Fruit fly (Drosophila melanogaster) whole organism, embryonic: Measurements from ENCODE around the gene barr.
A peak's percentile ranks its signal among the peaks of the same experiment; 100 is the strongest.

Experiments
- Atf6 ChIP-seq: fragments of 200-800 bp; sonication (Bioruptor generic); IDR thresholded peaks from 2 replicates; pipeline ENCODE4 v1.3.6; 2022; ENCODE audit warnings: missing biosample characterization, missing genetic modification characterization
- BtbVII ChIP-seq: fragments of 200-800 bp; sonication (Bioruptor generic); optimal IDR thresholded peaks from 3 replicates; lab custom pipeline; 2017; ENCODE audit warnings: missing biosample characterization, mild to moderate bottlenecking, missing genetic modification characterization
- CG10267 ChIP-seq: fragments of 200-800 bp; sonication (Bioruptor generic); optimal IDR thresholded peaks from 2 replicates; lab custom pipeline; 2018; ENCODE audit warnings: missing biosample characterization, mild to moderate bottlenecking, missing genetic modification characterization, moderate library complexity
- CG10959 ChIP-seq: fragments of 200-800 bp; sonication (Bioruptor generic); IDR thresholded peaks from 2 replicates; pipeline ENCODE4 v1.3.6; 2022; ENCODE audit warnings: missing biosample characterization, missing genetic modification characterization
- CG12659 ChIP-seq: fragments of 200-800 bp; sonication (Bioruptor generic); optimal IDR thresholded peaks from 3 replicates; lab custom pipeline; 2017; ENCODE audit warnings: mild to moderate bottlenecking, missing biosample characterization, missing genetic modification reagents, missing genetic modification characterization
- CG13287 ChIP-seq: fragments of 200-800 bp; sonication (Bioruptor generic); IDR thresholded peaks from 2 replicates; pipeline ENCODE4 v1.3.6; 2022; ENCODE audit warnings: missing biosample characterization, missing genetic modification characterization; ENCODE audit not compliant: partially characterized antibody
- CG13894 ChIP-seq: fragments of 200-800 bp; sonication (Bioruptor generic); optimal IDR thresholded peaks from 3 replicates; lab custom pipeline; 2018; ENCODE audit warnings: missing biosample characterization, mild to moderate bottlenecking, missing genetic modification characterization, moderate library complexity
- CG14014 ChIP-seq: fragments of 200-800 bp; sonication (Bioruptor generic); IDR thresholded peaks from 2 replicates; pipeline ENCODE4 v1.3.6; 2022; ENCODE audit warnings: missing biosample characterization, missing genetic modification characterization
- CG16813 ChIP-seq: fragments of 200-800 bp; sonication (Bioruptor generic); IDR thresholded peaks from 3 replicates; pipeline ENCODE4 v1.3.6; 2022; ENCODE audit warnings: missing biosample characterization, missing genetic modification characterization; ENCODE audit not compliant: partially characterized antibody
- CG17829 ChIP-seq: fragments of 200-800 bp; optimal IDR thresholded peaks from 2 replicates; lab custom pipeline; 2019; ENCODE audit warnings: missing biosample characterization, mild to moderate bottlenecking, missing genetic modification characterization, moderate library complexity
- CG18619 ChIP-seq: fragments of 200-800 bp; sonication (Bioruptor generic); optimal IDR thresholded peaks from 3 replicates; lab custom pipeline; 2017; ENCODE audit warnings: missing biosample characterization, mild to moderate bottlenecking, missing genetic modification characterization
- CG34224 ChIP-seq: fragments of 200-800 bp; sonication (Bioruptor generic); IDR thresholded peaks from 3 replicates; pipeline ENCODE4 v1.3.6; 2022; ENCODE audit warnings: missing biosample characterization, missing genetic modification characterization; ENCODE audit not compliant: partially characterized antibody
- CG4404 ChIP-seq: fragments of 200-800 bp; sonication (Bioruptor generic); IDR thresholded peaks from 2 replicates; pipeline ENCODE4 v1.3.6; 2022; ENCODE audit warnings: missing biosample characterization, missing genetic modification characterization
- CG6654 ChIP-seq: fragments of 200-800 bp; sonication (Bioruptor generic); optimal IDR thresholded peaks from 2 replicates; lab custom pipeline; 2017; ENCODE audit warnings: missing biosample characterization, mild to moderate bottlenecking, missing genetic modification characterization
- CG6683 ChIP-seq: fragments of 200-800 bp; sonication (Bioruptor generic); optimal IDR thresholded peaks from 2 replicates; lab custom pipeline; 2017; ENCODE audit warnings: missing biosample characterization, mild to moderate bottlenecking, missing genetic modification characterization, missing genetic modification reagents
- CG6765 ChIP-seq: fragments of 200-800 bp; sonication (Bioruptor generic); optimal IDR thresholded peaks from 3 replicates; lab custom pipeline; 2017; ENCODE audit warnings: missing biosample characterization, mild to moderate bottlenecking, missing genetic modification characterization
- CG6854 ChIP-seq: fragments of 200-800 bp; sonication (Bioruptor generic); optimal IDR thresholded peaks from 3 replicates; lab custom pipeline; 2017; ENCODE audit warnings: missing biosample characterization, mild to moderate bottlenecking, missing genetic modification characterization
- CG9609 ChIP-seq: fragments of 200-800 bp; sonication (Bioruptor generic); optimal IDR thresholded peaks from 3 replicates; lab custom pipeline; 2016; ENCODE audit warnings: missing biosample characterization, missing genetic modification characterization
- Camta ChIP-seq: fragments of 200-800 bp; sonication (Bioruptor generic); optimal IDR thresholded peaks from 2 replicates; lab custom pipeline; 2016; ENCODE audit warnings: missing biosample characterization, missing genetic modification characterization
- Dek ChIP-seq: fragments of 200-800 bp; sonication (Bioruptor generic); optimal IDR thresholded peaks from 3 replicates; lab custom pipeline; 2019; ENCODE audit warnings: missing biosample characterization, mild to moderate bottlenecking, missing genetic modification characterization, moderate library complexity
- Dip3 ChIP-seq: fragments of 200-800 bp; sonication (Bioruptor generic); optimal IDR thresholded peaks from 3 replicates; lab custom pipeline; 2016; ENCODE audit warnings: missing biosample characterization, missing genetic modification characterization
- Elba2 ChIP-seq: fragments of 200-800 bp; sonication (Bioruptor generic); optimal IDR thresholded peaks from 3 replicates; lab custom pipeline; 2016; ENCODE audit warnings: missing biosample characterization, missing genetic modification characterization
- HLH3B ChIP-seq: fragments of 200-800 bp; sonication (Bioruptor generic); IDR thresholded peaks from 2 replicates; pipeline ENCODE4 v1.3.6; 2022; ENCODE audit warnings: missing biosample characterization, missing genetic modification characterization
- Jarid2 ChIP-seq: fragments of 200-800 bp; sonication (Bioruptor generic); optimal IDR thresholded peaks from 3 replicates; lab custom pipeline; 2017; ENCODE audit warnings: mild to moderate bottlenecking, missing biosample characterization, missing genetic modification reagents, missing genetic modification characterization
- Mrtf ChIP-seq: fragments of 200-800 bp; sonication (Bioruptor generic); IDR thresholded peaks from 3 replicates; pipeline ENCODE4 v1.3.6; 2022; ENCODE audit warnings: missing biosample characterization, missing genetic modification characterization
- NC2α ChIP-seq: fragments of 200-800 bp; sonication (Bioruptor generic); optimal IDR thresholded peaks from 2 replicates; lab custom pipeline; 2016; ENCODE audit warnings: missing biosample characterization, missing genetic modification characterization
- Nf-YB ChIP-seq: fragments of 200-800 bp; sonication (Bioruptor generic); optimal IDR thresholded peaks from 3 replicates; lab custom pipeline; 2019; ENCODE audit warnings: missing biosample characterization, mild to moderate bottlenecking, missing genetic modification characterization, moderate library complexity
- Six4 ChIP-seq: fragments of 200-800 bp; sonication (Bioruptor generic); optimal IDR thresholded peaks from 2 replicates; lab custom pipeline; 2016; ENCODE audit warnings: missing biosample characterization, missing genetic modification characterization
- Spps ChIP-seq: fragments of 200-800 bp; sonication (Bioruptor generic); optimal IDR thresholded peaks from 2 replicates; lab custom pipeline; 2018; ENCODE audit warnings: missing biosample characterization, mild to moderate bottlenecking, missing genetic modification characterization
- Tbp ChIP-seq: fragments of >200 bp; optimal IDR thresholded peaks from 2 replicates; lab custom pipeline; 2018; ENCODE audit warnings: missing biosample characterization, missing genetic modification characterization
- YL-1 ChIP-seq: fragments of 200-800 bp; sonication (Bioruptor generic); optimal IDR thresholded peaks from 3 replicates; lab custom pipeline; 2017; ENCODE audit warnings: missing biosample characterization, mild to moderate bottlenecking, missing genetic modification characterization
- ap ChIP-seq: fragments of 200-800 bp; sonication (Bioruptor generic); IDR thresholded peaks from 2 replicates; pipeline ENCODE4 v1.3.6; 2022; ENCODE audit warnings: missing biosample characterization, missing genetic modification characterization
- az2 ChIP-seq: fragments of 200-800 bp; sonication (Bioruptor generic); optimal IDR thresholded peaks from 3 replicates; lab custom pipeline; 2016; ENCODE audit warnings: missing biosample characterization, missing genetic modification characterization
- bcd ChIP-seq: fragments of 200-800 bp; sonication (Bioruptor generic); optimal IDR thresholded peaks from 2 replicates; lab custom pipeline; 2017; ENCODE audit warnings: missing biosample characterization, mild to moderate bottlenecking, missing genetic modification characterization
- dimm ChIP-seq: fragments of 200-800 bp; sonication (Bioruptor generic); IDR thresholded peaks from 2 replicates; pipeline ENCODE4 v1.3.6; 2022; ENCODE audit warnings: missing biosample characterization, missing genetic modification characterization
- ftz-f1 ChIP-seq: fragments of 200-800 bp; sonication (Bioruptor generic); optimal IDR thresholded peaks from 2 replicates; lab custom pipeline; 2016; ENCODE audit warnings: missing biosample characterization, missing genetic modification characterization
- gsb ChIP-seq: fragments of 200-800 bp; sonication (Bioruptor generic); IDR thresholded peaks from 2 replicates; pipeline ENCODE4 v1.3.6; 2022; ENCODE audit warnings: missing biosample characterization, missing genetic modification characterization
- h ChIP-seq: fragments of >200 bp; optimal IDR thresholded peaks from 2 replicates; lab custom pipeline; 2017
- jigr1 ChIP-seq: fragments of 200-800 bp; sonication (Bioruptor generic); IDR thresholded peaks from 3 replicates; pipeline ENCODE4 v1.3.6; 2022; ENCODE audit warnings: missing biosample characterization, missing genetic modification characterization
- nau ChIP-seq: fragments of 200-800 bp; sonication (Bioruptor generic); optimal IDR thresholded peaks from 3 replicates; lab custom pipeline; 2017; ENCODE audit warnings: missing biosample characterization, mild to moderate bottlenecking, missing genetic modification characterization, missing genetic modification reagents
- salm ChIP-seq: fragments of 200-800 bp; sonication (Bioruptor generic); optimal IDR thresholded peaks from 2 replicates; lab custom pipeline; 2018; ENCODE audit warnings: missing biosample characterization, mild to moderate bottlenecking, missing genetic modification characterization
- sc ChIP-seq, 3 experiments: fragments of >200 bp in 2 of 3; fragments of 200-800 bp in 1 of 3; sonication (Bioruptor generic) in 1 of 3; optimal IDR thresholded peaks; 2 replicates in 2 of 3; 3 replicates in 1 of 3; lab custom pipeline; 2017; ENCODE audit warnings: mild to moderate bottlenecking in 1 of 3, missing biosample characterization in 1 of 3, missing genetic modification characterization in 1 of 3, missing genetic modification reagents in 1 of 3
- seq ChIP-seq: fragments of 200-800 bp; sonication (Bioruptor generic); IDR thresholded peaks from 2 replicates; pipeline ENCODE4 v1.3.6; 2022; ENCODE audit warnings: missing biosample characterization, missing genetic modification characterization
- sisA ChIP-seq: fragments of 200-800 bp; sonication (Bioruptor generic); IDR thresholded peaks from 2 replicates; pipeline ENCODE4 v1.3.6; 2022; ENCODE audit warnings: missing biosample characterization, missing genetic modification characterization
- tin ChIP-seq: fragments of 200-800 bp; sonication (Bioruptor generic); optimal IDR thresholded peaks from 3 replicates; lab custom pipeline; 2016; ENCODE audit warnings: missing biosample characterization, missing genetic modification characterization
- tx ChIP-seq: fragments of 200-800 bp; sonication (Bioruptor generic); optimal IDR thresholded peaks from 2 replicates; lab custom pipeline; 2016; ENCODE audit warnings: missing biosample characterization, missing genetic modification characterization
- vvl ChIP-seq: fragments of 200-800 bp; sonication (Bioruptor generic); IDR thresholded peaks from 2 replicates; pipeline ENCODE4 v1.3.6; 2022; ENCODE audit warnings: missing biosample characterization, missing genetic modification characterization
- wek ChIP-seq: fragments of 200-800 bp; sonication (Bioruptor generic); optimal IDR thresholded peaks from 3 replicates; lab custom pipeline; 2018; ENCODE audit warnings: missing biosample characterization, mild to moderate bottlenecking, missing genetic modification characterization, moderate library complexity
- zf30C ChIP-seq: fragments of 200-800 bp; sonication (Bioruptor generic); optimal IDR thresholded peaks from 3 replicates; lab custom pipeline; 2018; ENCODE audit warnings: missing biosample characterization, mild to moderate bottlenecking, missing genetic modification characterization

The barr gene

DNA sequence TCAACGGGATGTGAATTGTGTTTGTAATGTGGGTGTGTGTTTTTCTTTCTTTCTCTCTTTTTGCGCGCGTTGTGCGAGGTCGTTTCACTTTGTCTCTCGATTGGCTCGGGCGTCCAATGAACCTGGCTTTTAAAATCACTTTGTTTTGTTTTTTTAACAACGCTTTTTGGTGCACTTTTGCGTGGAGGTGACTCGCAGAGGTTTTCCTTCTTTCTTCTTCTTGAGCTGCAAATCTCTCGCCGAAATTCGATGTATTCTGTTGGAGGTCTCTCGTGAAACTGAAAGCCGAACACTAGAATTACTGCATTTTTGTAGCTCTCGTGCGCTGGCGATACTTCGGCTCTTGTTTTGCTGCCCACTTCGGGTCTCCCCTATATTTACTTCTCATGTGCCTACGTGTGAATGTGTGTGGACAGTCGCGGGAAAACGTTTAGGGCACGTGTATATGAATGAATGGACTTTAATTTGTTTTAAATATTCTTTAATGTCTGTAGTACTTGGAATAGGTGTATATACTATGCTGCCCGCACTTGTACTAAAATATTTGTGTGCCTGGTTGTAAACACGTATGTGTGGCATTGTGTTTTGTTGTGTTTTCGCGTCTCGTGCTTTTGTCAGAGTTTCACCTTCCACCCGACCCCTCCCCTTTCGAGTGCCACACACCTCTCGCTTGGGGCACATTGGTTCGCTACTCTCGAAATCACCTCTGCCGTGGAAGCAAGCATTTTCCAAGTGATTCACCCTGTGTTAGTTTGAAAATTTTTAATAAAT lies 23.8 kb upstream of the barr start, which contains the start of gene fok (continued):
- TF ChIP-seq tin (GFP tag; lab: Kevin White, UChicago) = peak; percentile 93
- TF ChIP-seq CG17829 = peak; percentile 97
- TF ChIP-seq Nf-YB (GFP tag; lab: Kevin White, UChicago) = peak; percentile 86
- TF ChIP-seq CG13894 (tag; lab: Kevin White, UChicago) = peak; percentile 98
- TF ChIP-seq salm (tag; lab: Kevin White, UChicago) = peak; percentile 97
- TF ChIP-seq tx (GFP tag; lab: Kevin White, UChicago) = peak; percentile 88
- TF ChIP-seq nau (GFP tag; lab: Kevin White, UChicago) = peak; percentile 97
- TF ChIP-seq Mrtf (GFP tag; lab: Robert Waterston, UW) = peak; percentile 93
- TF ChIP-seq CG12659 (GFP tag; lab: Kevin White, UChicago) = peak; percentile 98
- TF ChIP-seq Tbp (GFP tag; lab: Kevin White, UChicago) = no peak
- peak; percentile 90 for TF ChIP-seq NC2α (GFP tag; lab: Kevin White, UChicago)
- peak; percentile 97 for TF ChIP-seq vvl
- peak; percentile 97 for TF ChIP-seq Atf6 (GFP tag; lab: Robert Waterston, UW)
- TF ChIP-seq ap (GFP tag; lab: Robert Waterston, UW) = peak; percentile 84
- TF ChIP-seq YL-1 (GFP tag; lab: Kevin White, UChicago) = peak; percentile 92
- no peak for TF ChIP-seq sc (optimal IDR thresholded peaks at IDR 0.05; lab: Kevin White, UChicago)
- peak; percentile 91 for TF ChIP-seq sc (GFP tag; optimal IDR thresholded peaks at IDR 0.05; lab: Kevin White, UChicago)
- TF ChIP-seq Camta (GFP tag; lab: Kevin White, UChicago) = peak; percentile 93
- peak; percentile 92 for TF ChIP-seq Dip3
- peak; percentile 98 for TF ChIP-seq CG6765 (GFP tag; lab: Kevin White, UChicago)
- TF ChIP-seq CG9609 (GFP tag; lab: Kevin White, UChicago) = peak; percentile 92
- TF ChIP-seq BtbVII (GFP tag; lab: Kevin White, UChicago) = peak; percentile 98
- no peak for TF ChIP-seq CG34224 (GFP tag; lab: Robert Waterston, UW)
- peak; percentile 35 for TF ChIP-seq zf30C (GFP tag; lab: Kevin White, UChicago)
- peak; percentile 83 for TF ChIP-seq wek (GFP tag; lab: Kevin White, UChicago)
- no peak for TF ChIP-seq h (lab: Kevin White, UChicago)
- peak; percentile 89 for TF ChIP-seq CG10959 (GFP tag; lab: Robert Waterston, UW)
- TF ChIP-seq az2 (GFP tag; lab: Kevin White, UChicago) = peak; percentile 95
- peak; percentile 93 for TF ChIP-seq HLH3B (GFP tag; lab: Robert Waterston, UW)
- TF ChIP-seq CG18619 (GFP tag; lab: Kevin White, UChicago) = peak; percentile 95
- TF ChIP-seq jigr1 (GFP tag; lab: Robert Waterston, UW) = peak; percentile 73; the same call in 2 of the 3 replicates
- TF ChIP-seq CG10267 (tag; lab: Kevin White, UChicago) = peak; percentile 93
- peak; percentile 92 for TF ChIP-seq Six4
- TF ChIP-seq CG14014 = peak; percentile 94
- peak; percentile 82 for TF ChIP-seq Jarid2 (GFP tag; lab: Kevin White, UChicago)
- peak; percentile 97 for TF ChIP-seq seq
- peak; percentile 92 for TF ChIP-seq Spps (tag; lab: Kevin White, UChicago)
- TF ChIP-seq CG16813 (GFP tag; lab: Robert Waterston, UW) = peak; percentile 44; the same call in 1 of the 3 replicates
- TF ChIP-seq gsb = peak; percentile 90
- peak; percentile 91 for TF ChIP-seq sisA (GFP tag; lab: Robert Waterston, UW)
- peak; percentile 95 for TF ChIP-seq CG6854 (GFP tag; lab: Kevin White, UChicago)
- TF ChIP-seq Dek (tag; lab: Kevin White, UChicago) = peak; percentile 96
- peak; percentile 90 for TF ChIP-seq CG4404 (GFP tag; lab: Robert Waterston, UW)
- peak; percentile 96 for TF ChIP-seq bcd (GFP tag; lab: Kevin White, UChicago)
- TF ChIP-seq CG6683 = peak; percentile 96
- TF ChIP-seq CG6654 = peak; percentile 83
- TF ChIP-seq Elba2 (GFP tag; lab: Kevin White, UChicago) = no peak
- TF ChIP-seq dimm (GFP tag; lab: Robert Waterston, UW) = peak; percentile 85
- peak; percentile 83 for TF ChIP-seq ftz-f1 (GFP tag; lab: Kevin White, UChicago)
- peak; percentile 26; the same call in 1 of the 2 replicates for TF ChIP-seq CG13287 (GFP tag; lab: Robert Waterston, UW)
